Fruit fly (Drosophila melanogaster) whole organism, prepupa: ENCODE measurements around the gene Irk1.

Source experiments
- CG10631 ChIP-seq: fragments of 200-800 bp; sonication (Bioruptor generic); optimal IDR thresholded peaks from 2 replicates; lab custom pipeline; 2016; ENCODE audit warnings: missing biosample characterization, missing genetic modification characterization
- CG10669 ChIP-seq: fragments of 200-800 bp; sonication (Bioruptor generic); optimal IDR thresholded peaks from 3 replicates; lab custom pipeline; 2018; ENCODE audit warnings: missing biosample characterization, mild to moderate bottlenecking, missing genetic modification characterization, moderate library complexity
- CG11294 ChIP-seq: fragments of 200-800 bp; sonication (Bioruptor generic); IDR thresholded peaks from 2 replicates; pipeline ENCODE4 v1.3.6; 2022; ENCODE audit warnings: missing biosample characterization, missing genetic modification characterization
- CG11762 ChIP-seq: fragments of 200-800 bp; sonication (Bioruptor generic); optimal IDR thresholded peaks from 3 replicates; lab custom pipeline; 2016; ENCODE audit warnings: missing biosample characterization, missing genetic modification characterization; ENCODE audit not compliant: insufficient read depth
- CG11902 ChIP-seq: fragments of 200-800 bp; sonication (Bioruptor generic); optimal IDR thresholded peaks from 3 replicates; lab custom pipeline; 2016; ENCODE audit warnings: missing biosample characterization, missing genetic modification characterization
- CG3032 ChIP-seq: fragments of 200-800 bp; optimal IDR thresholded peaks from 2 replicates; lab custom pipeline; 2019; ENCODE audit warnings: missing biosample characterization, mild to moderate bottlenecking, missing genetic modification characterization, moderate library complexity
- CG31627 ChIP-seq: fragments of 200-800 bp; sonication (Bioruptor generic); optimal IDR thresholded peaks from 3 replicates; lab custom pipeline; 2016; ENCODE audit warnings: missing biosample characterization, missing genetic modification characterization
- CG32006 ChIP-seq: fragments of 200-800 bp; sonication (Bioruptor generic); optimal IDR thresholded peaks from 3 replicates; lab custom pipeline; 2017; ENCODE audit warnings: missing biosample characterization, mild to moderate bottlenecking, missing genetic modification characterization
- CG34406 ChIP-seq: fragments of 200-800 bp; sonication (Bioruptor generic); optimal IDR thresholded peaks from 3 replicates; lab custom pipeline; 2016; ENCODE audit warnings: missing biosample characterization, missing genetic modification characterization
- CG3919 ChIP-seq: fragments of 200-800 bp; sonication (Bioruptor generic); optimal IDR thresholded peaks from 3 replicates; lab custom pipeline; 2016; ENCODE audit warnings: missing biosample characterization, missing genetic modification characterization
- CG4318 ChIP-seq: fragments of 200-800 bp; sonication (Bioruptor generic); optimal IDR thresholded peaks from 3 replicates; lab custom pipeline; 2017; ENCODE audit warnings: missing biosample characterization, mild to moderate bottlenecking, missing genetic modification characterization
- CG6163 ChIP-seq: fragments of 200-800 bp; sonication (Bioruptor generic); IDR thresholded peaks from 3 replicates; pipeline ENCODE4 v1.3.6; 2022; ENCODE audit warnings: missing biosample characterization, missing genetic modification characterization
- CG6792 ChIP-seq: fragments of 200-800 bp; sonication (Bioruptor generic); optimal IDR thresholded peaks from 3 replicates; lab custom pipeline; 2016; ENCODE audit warnings: missing biosample characterization, missing genetic modification characterization
- CG6808 ChIP-seq: fragments of 200-800 bp; sonication (Bioruptor generic); optimal IDR thresholded peaks from 3 replicates; lab custom pipeline; 2017; ENCODE audit warnings: missing biosample characterization, missing genetic modification characterization, mild to moderate bottlenecking, moderate library complexity, missing genetic modification reagents
- CG6854 ChIP-seq: fragments of 200-800 bp; sonication (Bioruptor generic); optimal IDR thresholded peaks from 2 replicates; lab custom pipeline; 2017; ENCODE audit warnings: missing biosample characterization, mild to moderate bottlenecking, missing genetic modification characterization
- CG7368 ChIP-seq: fragments of 200-800 bp; sonication (Bioruptor generic); optimal IDR thresholded peaks from 3 replicates; lab custom pipeline; 2016; ENCODE audit warnings: missing biosample characterization, missing genetic modification characterization
- CG8119 ChIP-seq: fragments of 200-800 bp; sonication (Bioruptor generic); IDR thresholded peaks from 3 replicates; pipeline ENCODE4 v1.3.6; 2022; ENCODE audit warnings: missing biosample characterization, missing genetic modification characterization
- CG8319 ChIP-seq: fragments of 200-800 bp; sonication (Bioruptor generic); optimal IDR thresholded peaks from 3 replicates; lab custom pipeline; 2016; ENCODE audit warnings: missing biosample characterization, missing genetic modification characterization
- CG8632 ChIP-seq: fragments of 200-800 bp; sonication (Bioruptor generic); optimal IDR thresholded peaks from 3 replicates; lab custom pipeline; 2016; ENCODE audit warnings: missing biosample characterization, missing genetic modification characterization
- Eip75B ChIP-seq: fragments of 200-800 bp; sonication (Bioruptor generic); optimal IDR thresholded peaks from 3 replicates; lab custom pipeline; 2016; ENCODE audit warnings: missing biosample characterization, missing genetic modification characterization
- Eip93F ChIP-seq: fragments of 200-800 bp; sonication (Bioruptor generic); optimal IDR thresholded peaks from 2 replicates; lab custom pipeline; 2016; ENCODE audit warnings: missing biosample characterization, mild to moderate bottlenecking, missing genetic modification characterization
- Ets21C ChIP-seq: fragments of 200-800 bp; sonication (Bioruptor generic); optimal IDR thresholded peaks from 3 replicates; lab custom pipeline; 2016; ENCODE audit warnings: missing biosample characterization, missing genetic modification characterization
- Ets96B ChIP-seq: fragments of 200-800 bp; optimal IDR thresholded peaks from 2 replicates; lab custom pipeline; 2019; ENCODE audit warnings: missing biosample characterization, mild to moderate bottlenecking, missing genetic modification characterization, moderate library complexity
- Gug ChIP-seq: fragments of 200-800 bp; sonication (Bioruptor generic); IDR thresholded peaks from 2 replicates; pipeline ENCODE4 v1.3.6; 2022; ENCODE audit warnings: missing biosample characterization, missing genetic modification characterization
- Hr38 ChIP-seq: sonication (Bioruptor generic); optimal IDR thresholded peaks from 2 replicates; lab custom pipeline; 2016; ENCODE audit warnings: missing biosample characterization, missing genetic modification characterization
- Hr39 ChIP-seq: fragments of 200-800 bp; sonication (Bioruptor generic); optimal IDR thresholded peaks from 2 replicates; lab custom pipeline; 2016; ENCODE audit warnings: missing biosample characterization, missing genetic modification characterization
- Hr4 ChIP-seq: fragments of 200-800 bp; sonication (Bioruptor generic); optimal IDR thresholded peaks from 3 replicates; lab custom pipeline; 2016; ENCODE audit warnings: missing biosample characterization, missing genetic modification characterization
- Lpt ChIP-seq: fragments of 200-800 bp; sonication (Bioruptor generic); optimal IDR thresholded peaks from 3 replicates; lab custom pipeline; 2016; ENCODE audit warnings: missing biosample characterization, missing genetic modification characterization
- Met ChIP-seq: fragments of 200-800 bp; sonication (Bioruptor generic); optimal IDR thresholded peaks from 3 replicates; lab custom pipeline; 2016; ENCODE audit warnings: missing biosample characterization, missing genetic modification characterization
- Smox ChIP-seq: fragments of 200-800 bp; sonication (Bioruptor generic); optimal IDR thresholded peaks from 3 replicates; lab custom pipeline; 2016; ENCODE audit warnings: missing biosample characterization, missing genetic modification characterization
- Sox102F ChIP-seq: fragments of 200-800 bp; sonication (Bioruptor generic); optimal IDR thresholded peaks from 2 replicates; lab custom pipeline; 2016; ENCODE audit warnings: missing biosample characterization, mild to moderate bottlenecking, missing genetic modification characterization
- Sox15 ChIP-seq: fragments of 200-800 bp; sonication (Bioruptor generic); optimal IDR thresholded peaks from 3 replicates; lab custom pipeline; 2016; ENCODE audit warnings: missing biosample characterization, missing genetic modification characterization
- achi ChIP-seq: fragments of 200-800 bp; sonication (Bioruptor generic); optimal IDR thresholded peaks from 3 replicates; lab custom pipeline; 2016; ENCODE audit warnings: missing biosample characterization, missing genetic modification characterization
- acj6 ChIP-seq: fragments of 200-800 bp; sonication (Bioruptor generic); optimal IDR thresholded peaks from 3 replicates; lab custom pipeline; 2016; ENCODE audit warnings: missing biosample characterization, missing genetic modification characterization
- cyc ChIP-seq: fragments of 200-800 bp; sonication (Bioruptor generic); optimal IDR thresholded peaks from 3 replicates; lab custom pipeline; 2016; ENCODE audit warnings: missing biosample characterization, missing genetic modification characterization
- dac ChIP-seq: fragments of 200-800 bp; sonication (Bioruptor generic); optimal IDR thresholded peaks from 2 replicates; lab custom pipeline; 2017; ENCODE audit warnings: missing biosample characterization, mild to moderate bottlenecking, missing genetic modification characterization
- dsx ChIP-seq: fragments of 200-800 bp; optimal IDR thresholded peaks from 3 replicates; lab custom pipeline; 2019; ENCODE audit warnings: missing biosample characterization, mild to moderate bottlenecking, missing genetic modification characterization, moderate library complexity; ENCODE audit not compliant: poor library complexity, severe bottlenecking
- eg ChIP-seq: fragments of 200-800 bp; sonication (Bioruptor generic); IDR thresholded peaks from 3 replicates; pipeline ENCODE4 v1.3.6; 2022; ENCODE audit warnings: missing biosample characterization, missing genetic modification characterization
- esn ChIP-seq: fragments of 200-800 bp; sonication (Bioruptor generic); optimal IDR thresholded peaks from 2 replicates; lab custom pipeline; 2016; ENCODE audit warnings: missing biosample characterization, mild to moderate bottlenecking, missing genetic modification characterization, moderate library complexity
- fd59A ChIP-seq: fragments of 200-800 bp; sonication (Bioruptor generic); optimal IDR thresholded peaks from 2 replicates; lab custom pipeline; 2017; ENCODE audit warnings: missing biosample characterization, mild to moderate bottlenecking, missing genetic modification characterization, missing genetic modification reagents
- fd85E ChIP-seq: fragments of 200-800 bp; sonication (Bioruptor generic); optimal IDR thresholded peaks from 3 replicates; lab custom pipeline; 2016; ENCODE audit warnings: missing biosample characterization, missing genetic modification characterization
- fkh ChIP-seq: fragments of 200-800 bp; sonication (Bioruptor generic); optimal IDR thresholded peaks from 3 replicates; lab custom pipeline; 2017; ENCODE audit warnings: missing biosample characterization, mild to moderate bottlenecking, missing genetic modification characterization, moderate library complexity
- lz ChIP-seq: fragments of 200-800 bp; sonication (Bioruptor generic); optimal IDR thresholded peaks from 3 replicates; lab custom pipeline; 2016; ENCODE audit warnings: missing biosample characterization, missing genetic modification characterization
- net ChIP-seq: fragments of 200-800 bp; sonication (Bioruptor generic); optimal IDR thresholded peaks from 3 replicates; lab custom pipeline; 2016; ENCODE audit warnings: missing biosample characterization, missing genetic modification characterization
- pdm3 ChIP-seq: fragments of 200-800 bp; sonication (Bioruptor generic); optimal IDR thresholded peaks from 3 replicates; lab custom pipeline; 2016; ENCODE audit warnings: missing biosample characterization, missing genetic modification characterization
- spab ChIP-seq: fragments of 200-800 bp; sonication (Bioruptor generic); optimal IDR thresholded peaks from 2 replicates; lab custom pipeline; 2017; ENCODE audit warnings: missing biosample characterization, mild to moderate bottlenecking, missing genetic modification characterization, missing genetic modification reagents
- ss ChIP-seq, 2 experiments: fragments of 200-800 bp; sonication (Bioruptor generic); optimal IDR thresholded peaks; 2 replicates in 1 of 2; 3 replicates in 1 of 2; lab custom pipeline; 2017 to 2018; ENCODE audit warnings: mild to moderate bottlenecking in 2 of 2, missing biosample characterization in 2 of 2, missing genetic modification characterization in 2 of 2, moderate library complexity in 1 of 2
- svp ChIP-seq: fragments of 200-800 bp; sonication (Bioruptor generic); peaks from one replicate; lab custom pipeline; 2016; ENCODE audit warnings: missing biosample characterization, missing genetic modification characterization
- topi ChIP-seq: fragments of 200-800 bp; sonication (Bioruptor generic); optimal IDR thresholded peaks from 3 replicates; lab custom pipeline; 2016; ENCODE audit warnings: missing biosample characterization, missing genetic modification characterization

Gene Irk1

DNA sequence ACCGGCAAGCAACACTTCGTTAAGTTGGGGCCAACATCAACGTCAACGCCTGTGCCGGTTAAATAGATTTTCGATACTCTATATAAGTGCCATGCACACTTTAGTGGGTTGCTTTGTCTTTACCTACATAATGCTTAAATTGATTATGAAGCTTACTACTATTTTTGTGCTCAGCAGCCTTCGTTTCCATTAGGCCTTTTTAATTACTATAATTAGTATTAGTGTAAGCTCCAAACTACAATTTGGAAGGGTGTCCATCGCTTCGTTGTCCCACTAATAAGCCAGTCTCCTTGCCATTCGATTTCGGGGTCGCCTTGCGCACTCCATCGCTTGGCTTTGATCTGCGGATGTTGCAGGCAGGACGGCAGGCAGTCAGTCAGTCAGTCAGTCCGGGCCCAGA lies 20.5 kb upstream of the Irk1 start (continued):
- TF ChIP-seq CG3919 (GFP tag; lab: Kevin White, UChicago) (peak; percentile 76), pdm3 (GFP tag; lab: Kevin White, UChicago) (peak; percentile 62), Eip75B (GFP tag; lab: Kevin White, UChicago) (peak; percentile 76), esn (GFP tag; lab: Kevin White, UChicago) (peak; percentile 56), CG8632 (GFP tag; lab: Kevin White, UChicago) (peak; percentile 53), CG6163 (GFP tag; lab: Robert Waterston, UW) (peak; percentile 79), Sox102F (GFP tag; lab: Kevin White, UChicago) (peak; percentile 61), CG6792 (GFP tag; lab: Kevin White, UChicago) (peak; percentile 48), CG11294 (GFP tag; lab: Robert Waterston, UW) (no peak), spab (GFP tag; lab: Kevin White, UChicago) (peak; percentile 67), Lpt (peak; percentile 24), net (peak; percentile 38), CG11762 (peak; percentile 34), Met (GFP tag; lab: Kevin White, UChicago) (peak; percentile 43), CG8119 (GFP tag; lab: Robert Waterston, UW) (peak; percentile 56), Hr38 (no peak), fkh (no peak), Smox (peak; percentile 48), Hr39 (GFP tag; lab: Kevin White, UChicago) (peak; percentile 47), CG31627 (peak; percentile 40), CG4318 (no peak), fd59A (peak; percentile 73), dac (GFP tag; lab: Kevin White, UChicago) (no peak), dsx (GFP tag; lab: Kevin White, UChicago) (peak; percentile 66), Hr4 (GFP tag; lab: Kevin White, UChicago) (peak; percentile 2), eg (peak; percentile 44; the same call in 1 of the 3 replicates), achi (GFP tag; lab: Kevin White, UChicago) (peak; percentile 61), fd85E (GFP tag; lab: Kevin White, UChicago) (no peak), ss (GFP tag; optimal IDR thresholded peaks at IDR 0.05; lab: Kevin White, UChicago) (peak in 1 of 2 experiments; percentile 61), CG6808 (peak; percentile 82), Eip93F (GFP tag; lab: Kevin White, UChicago) (no peak), CG32006 (GFP tag; lab: Kevin White, UChicago) (peak; percentile 48), Ets96B (tag; lab: Kevin White, UChicago) (peak; percentile 71), cyc (GFP tag; lab: Kevin White, UChicago) (peak; percentile 25), svp (GFP tag; lab: Kevin White, UChicago) (peak; percentile 72), CG10669 (GFP tag; lab: Kevin White, UChicago) (peak; percentile 81), Sox15 (GFP tag; lab: Kevin White, UChicago) (peak; percentile 46), CG6854 (GFP tag; lab: Kevin White, UChicago) (no peak), CG34406 (GFP tag; lab: Kevin White, UChicago) (peak; percentile 52)

DNA sequence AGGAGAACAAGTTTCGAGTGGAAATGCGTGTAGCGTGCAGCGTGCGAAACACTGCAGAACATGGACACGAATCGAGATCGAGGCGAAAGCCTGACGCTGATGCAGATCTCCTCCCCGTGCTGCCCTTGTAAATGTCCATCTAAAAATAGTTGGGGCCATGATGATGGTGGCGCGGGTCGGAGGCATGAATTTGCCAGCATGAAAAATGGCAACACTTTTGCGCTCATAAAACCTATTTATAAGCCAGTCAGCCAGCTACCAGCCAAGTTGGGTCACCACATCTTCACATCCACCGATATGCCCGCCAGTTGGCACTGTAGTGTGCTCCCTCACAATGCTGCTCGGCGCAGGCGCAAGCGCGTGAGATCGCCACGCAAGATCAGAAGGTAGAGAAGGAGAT lies 19.7 kb upstream of the Irk1 start:
- TF ChIP-seq Smox (peak; percentile 71), achi (GFP tag; lab: Kevin White, UChicago) (peak; percentile 29), Ets96B (tag; lab: Kevin White, UChicago) (peak; percentile 56), CG10631 (GFP tag; lab: Kevin White, UChicago) (no peak), CG8319 (GFP tag; lab: Kevin White, UChicago) (peak; percentile 66), CG6808 (peak; percentile 27), Met (GFP tag; lab: Kevin White, UChicago) (peak; percentile 76), acj6 (GFP tag; lab: Kevin White, UChicago) (peak; percentile 37), CG34406 (GFP tag; lab: Kevin White, UChicago) (peak; percentile 48), CG3032 (tag; lab: Kevin White, UChicago) (peak; percentile 59), Gug (no peak), pdm3 (GFP tag; lab: Kevin White, UChicago) (peak; percentile 56), CG32006 (GFP tag; lab: Kevin White, UChicago) (peak; percentile 39), Lpt (no peak), CG7368 (peak; percentile 42), Sox15 (GFP tag; lab: Kevin White, UChicago) (peak; percentile 58), CG11902 (GFP tag; lab: Kevin White, UChicago) (peak; percentile 62), CG11294 (GFP tag; lab: Robert Waterston, UW) (no peak), Hr39 (GFP tag; lab: Kevin White, UChicago) (peak; percentile 74), Eip75B (GFP tag; lab: Kevin White, UChicago) (peak; percentile 61), Ets21C (peak; percentile 63), CG4318 (no peak), fd59A (peak; percentile 56), topi (GFP tag; lab: Kevin White, UChicago) (peak; percentile 73), cyc (GFP tag; lab: Kevin White, UChicago) (peak; percentile 78), lz (peak; percentile 76), CG10669 (GFP tag; lab: Kevin White, UChicago) (peak; percentile 56), Sox102F (GFP tag; lab: Kevin White, UChicago) (peak; percentile 73)
